Worm (Caenorhabditis elegans) whole organism, L3 larva: ENCODE data around the gene acdh-2.

Source experiments
- aly-2 ChIP-seq: fragments of 150-350 bp; optimal IDR thresholded peaks from 2 replicates; lab custom pipeline; 2014; ENCODE audit warnings: missing biosample characterization, missing genetic modification characterization
- egl-27 ChIP-seq: sonication (generic microtip); optimal IDR thresholded peaks from 4 replicates; lab custom pipeline; 2017; ENCODE audit warnings: missing biosample characterization, missing genetic modification reagents, missing genetic modification characterization
- fos-1 ChIP-seq: fragments of 150-350 bp; optimal IDR thresholded peaks from 2 replicates; lab custom pipeline; 2014; ENCODE audit warnings: missing biosample characterization, missing genetic modification characterization
- lin-15B ChIP-seq: fragments of 150-350 bp; optimal IDR thresholded peaks from 2 replicates; lab custom pipeline; 2014; ENCODE audit warnings: missing biosample characterization, missing genetic modification characterization
- lsy-12 ChIP-seq: sonication (generic microtip); optimal IDR thresholded peaks from 2 replicates; lab custom pipeline; 2016; ENCODE audit warnings: mild to moderate bottlenecking, missing genetic modification characterization, missing compliant biosample characterization
- nfya-1 ChIP-seq: sonication (generic microtip); optimal IDR thresholded peaks from 2 replicates; lab custom pipeline; 2017; ENCODE audit warnings: missing genetic modification characterization, mild to moderate bottlenecking, missing compliant biosample characterization, antibody characterized with exemption, moderate library complexity; ENCODE audit not compliant: insufficient read depth
- nhr-23 ChIP-seq: fragments of 150-350 bp; optimal IDR thresholded peaks from 2 replicates; lab custom pipeline; 2014; ENCODE audit warnings: missing biosample characterization, missing genetic modification reagents, missing genetic modification characterization
- nhr-237 ChIP-seq: fragments of 150-350 bp; optimal IDR thresholded peaks from 2 replicates; lab custom pipeline; 2014; ENCODE audit warnings: missing biosample characterization, missing genetic modification characterization
- pha-4 ChIP-seq: fragments of 150-350 bp; optimal IDR thresholded peaks from 2 replicates; lab custom pipeline; 2014; ENCODE audit warnings: missing biosample characterization, missing genetic modification reagents, missing genetic modification characterization
- skn-1 ChIP-seq: fragments of 150-350 bp; optimal IDR thresholded peaks from 2 replicates; lab custom pipeline; 2014; ENCODE audit warnings: missing biosample characterization, missing genetic modification characterization
- unc-62 ChIP-seq: fragments of 150-350 bp; sonication (generic microtip); optimal IDR thresholded peaks from 4 replicates; lab custom pipeline; 2014; ENCODE audit warnings: missing biosample characterization, missing genetic modification reagents, missing genetic modification characterization
- ztf-11 ChIP-seq: fragments of 150-350 bp; optimal IDR thresholded peaks from 2 replicates; lab custom pipeline; 2014; ENCODE audit warnings: missing biosample characterization, missing genetic modification characterization

DNA sequence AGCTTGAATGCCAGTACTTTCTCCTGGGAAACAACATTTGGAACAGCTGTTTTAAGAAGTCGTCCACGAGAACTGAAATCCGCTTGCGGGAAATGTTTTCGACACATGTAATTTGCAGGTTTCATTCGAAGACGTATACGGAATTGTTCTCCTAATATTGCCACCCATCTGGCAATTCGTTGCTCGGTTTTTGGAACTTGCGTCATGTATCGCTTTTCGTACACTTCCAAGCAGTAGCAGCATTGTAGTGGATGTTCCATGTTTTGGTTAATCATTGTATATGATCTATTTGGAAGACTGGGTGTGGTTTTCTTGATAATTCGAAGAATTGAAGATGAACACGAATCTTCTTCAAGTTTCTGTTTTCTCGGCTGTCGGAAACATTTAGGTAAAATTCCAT is 40.5 kb upstream of the acdh-2 start:
- TF ChIP-seq skn-1, result no peak
- no peak for TF ChIP-seq aly-2 (tag; lab: Kevin White, UChicago)
- TF ChIP-seq lin-15B (tag; lab: Kevin White, UChicago), result no peak
- TF ChIP-seq nhr-237, result no peak
- no peak for TF ChIP-seq pha-4 (tag; lab: Kevin White, UChicago)
- TF ChIP-seq unc-62 (GFP tag; lab: Kevin White, UChicago), result no peak
- no peak for TF ChIP-seq ztf-11 (tag; lab: Kevin White, UChicago)
- no peak for TF ChIP-seq fos-1 (tag; lab: Kevin White, UChicago)
- no peak for TF ChIP-seq nhr-23
- TF ChIP-seq nfya-1 (tag; lab: Kevin White, UChicago), result no peak
- no peak for TF ChIP-seq egl-27 (tag; lab: Kevin White, UChicago)
- TF ChIP-seq lsy-12 (tag; lab: Kevin White, UChicago), result no peak
